Fruit fly (Drosophila melanogaster) whole organism, embryonic: ENCODE measurements around the gene CG5050.

Experiments used
- CG15696 ChIP-seq: fragments of 200-800 bp; sonication (Bioruptor generic); optimal IDR thresholded peaks from 2 replicates; lab custom pipeline; 2019; ENCODE audit warnings: missing biosample characterization, mild to moderate bottlenecking, missing genetic modification characterization, moderate library complexity
- MESR4 ChIP-seq: fragments of 200-800 bp; sonication (Bioruptor generic); optimal IDR thresholded peaks from 2 replicates; lab custom pipeline; 2018; ENCODE audit warnings: missing biosample characterization, mild to moderate bottlenecking, missing genetic modification characterization, moderate library complexity
- chif ChIP-seq, 2 experiments: fragments of 200-800 bp; sonication (Bioruptor generic); optimal IDR thresholded peaks; 3 replicates each; lab custom pipeline; 2016; ENCODE audit warnings: missing biosample characterization in 2 of 2, missing genetic modification characterization in 2 of 2

DNA sequence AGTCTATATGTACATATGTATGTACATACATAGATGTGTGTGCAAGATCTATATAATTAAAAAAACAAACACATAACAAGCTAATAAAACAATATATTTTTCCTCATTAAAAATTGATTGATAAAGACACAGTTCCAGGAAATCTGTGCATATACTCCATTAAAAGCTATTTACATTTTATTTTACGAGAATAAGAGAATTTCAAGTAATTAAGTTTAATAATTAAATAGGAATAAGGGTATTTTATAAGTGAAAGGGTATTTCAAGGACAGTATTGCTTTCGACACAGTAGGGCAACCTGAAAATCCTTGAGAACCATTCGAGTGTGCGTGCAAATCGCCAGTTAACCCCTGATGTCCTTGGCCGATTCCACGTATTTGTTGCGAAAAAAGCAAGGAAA lies at the start of gene CG5050:
- TF ChIP-seq chif (GFP tag; optimal IDR thresholded peaks at IDR 0.05; lab: Kevin White, UChicago) (no peak), MESR4 (GFP tag; lab: Kevin White, UChicago) (no peak), CG15696 (tag; lab: Kevin White, UChicago) (no peak)
